Fruit fly (Drosophila melanogaster): ENCODE measurements around the gene AhcyL2.

AhcyL2 gene

DNA sequence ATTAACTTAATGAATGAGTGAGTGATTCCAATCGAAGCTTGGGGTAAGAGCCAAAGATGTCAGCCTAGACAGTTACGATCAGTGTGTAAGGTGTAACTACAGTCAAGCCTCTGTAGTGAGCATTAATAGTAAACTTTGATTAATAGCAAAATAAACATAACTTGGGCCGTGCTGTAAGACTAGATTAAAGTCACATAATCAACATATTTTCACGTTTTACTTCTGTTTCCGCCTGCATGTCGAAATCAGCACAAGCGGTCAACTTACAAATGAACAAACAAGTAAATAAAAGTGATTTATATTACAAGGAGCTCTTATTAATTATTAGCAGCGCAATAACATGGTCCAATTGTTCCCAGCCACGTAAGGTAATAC, 6.0 kb upstream of the AhcyL2 start (continued):
- no peak for TF ChIP-seq fu2 (GFP tag; optimal IDR thresholded peaks at IDR 0.05)
- no peak for TF ChIP-seq mld (GFP tag; IDR thresholded peaks at IDR 0.05; ENCODE audit: partially characterized antibody)
- TF ChIP-seq Dll (GFP tag; IDR thresholded peaks at IDR 0.05; ENCODE audit: partially characterized antibody) = no peak
- TF ChIP-seq CG1603 (tag; optimal IDR thresholded peaks at IDR 0.05) = peak; percentile 39
- no peak for TF ChIP-seq D19A (tag; optimal IDR thresholded peaks at IDR 0.05)
- peak; percentile 10 for TF ChIP-seq ATbp (GFP tag; optimal IDR thresholded peaks at IDR 0.05)
- no peak for TF ChIP-seq sens (GFP tag)
- no peak for TF ChIP-seq CG12236 (GFP tag; optimal IDR thresholded peaks at IDR 0.05)
- no peak for TF ChIP-seq Rx (GFP tag; IDR thresholded peaks at IDR 0.05)
- TF ChIP-seq dpn (GFP tag; optimal IDR thresholded peaks at IDR 0.05) = peak in 1 of 2 experiments; percentile 10
- no peak for TF ChIP-seq unc-4 (GFP tag; IDR thresholded peaks at IDR 0.05; ENCODE audit: partially characterized antibody)
- TF ChIP-seq CG8765 (GFP tag; IDR thresholded peaks at IDR 0.05) = no peak
- no peak for TF ChIP-seq CG10267 (tag; optimal IDR thresholded peaks at IDR 0.05)
- TF ChIP-seq Myb (GFP tag; optimal IDR thresholded peaks at IDR 0.05) = no peak
- TF ChIP-seq Pdp1 (GFP tag; optimal IDR thresholded peaks at IDR 0.05) = peak in 1 of 2 experiments; percentile 44
- no peak for TF ChIP-seq CG3847 (GFP tag; IDR thresholded peaks at IDR 0.05)
- peak; percentile 81 for TF ChIP-seq grau (tag; optimal IDR thresholded peaks at IDR 0.05)
- TF ChIP-seq CG15269 (tag; optimal IDR thresholded peaks at IDR 0.05) = peak; percentile 24
- no peak for TF ChIP-seq CG10979 (tag; optimal IDR thresholded peaks at IDR 0.05)
- TF ChIP-seq Atf6 (GFP tag; IDR thresholded peaks at IDR 0.05) = no peak
- TF ChIP-seq Kr (GFP tag; optimal IDR thresholded peaks at IDR 0.05) = no peak
- TF ChIP-seq CG9876 (GFP tag; optimal IDR thresholded peaks at IDR 0.05) = no peak
- peak; percentile 8 for TF ChIP-seq CG2678 (tag; optimal IDR thresholded peaks at IDR 0.05)
- peak in 1 of 2 experiments; percentile 20 for TF ChIP-seq Trl (optimal IDR thresholded peaks at IDR 0.05)
- TF ChIP-seq Trl (GFP tag; optimal IDR thresholded peaks at IDR 0.05) = no peak
- TF ChIP-seq dmrt99B (tag; optimal IDR thresholded peaks at IDR 0.05) = peak; percentile 7
- peak; percentile 8 for TF ChIP-seq CG4424 (GFP tag; optimal IDR thresholded peaks at IDR 0.05)
- TF ChIP-seq CG2120 (GFP tag; optimal IDR thresholded peaks at IDR 0.05) = peak; percentile 2
- TF ChIP-seq Chrac-16 (GFP tag; optimal IDR thresholded peaks at IDR 0.05) = no peak
- peak; percentile 11 for TF ChIP-seq Sox102F (GFP tag; optimal IDR thresholded peaks at IDR 0.05)
- peak in 1 of 2 experiments; percentile 39 for TF ChIP-seq Eip74EF (GFP tag; optimal IDR thresholded peaks at IDR 0.05)
- TF ChIP-seq Oli (tag; optimal IDR thresholded peaks at IDR 0.05) = peak; percentile 21
- TF ChIP-seq Vsx1 (GFP tag; optimal IDR thresholded peaks at IDR 0.05) = peak; percentile 23
- no peak for TF ChIP-seq CG16815 (GFP tag; optimal IDR thresholded peaks at IDR 0.05)
- no peak for TF ChIP-seq ranshi (GFP tag; IDR thresholded peaks at IDR 0.05)
- TF ChIP-seq CG6654 (GFP tag; optimal IDR thresholded peaks at IDR 0.05) = no peak
- TF ChIP-seq Sry-β (GFP tag; optimal IDR thresholded peaks at IDR 0.05) = no peak
- TF ChIP-seq CG43689 (GFP tag; IDR thresholded peaks at IDR 0.05) = no peak
- peak in 1 of 2 experiments; percentile 26 for TF ChIP-seq Hr51 (GFP tag; optimal IDR thresholded peaks at IDR 0.05)

DNA sequence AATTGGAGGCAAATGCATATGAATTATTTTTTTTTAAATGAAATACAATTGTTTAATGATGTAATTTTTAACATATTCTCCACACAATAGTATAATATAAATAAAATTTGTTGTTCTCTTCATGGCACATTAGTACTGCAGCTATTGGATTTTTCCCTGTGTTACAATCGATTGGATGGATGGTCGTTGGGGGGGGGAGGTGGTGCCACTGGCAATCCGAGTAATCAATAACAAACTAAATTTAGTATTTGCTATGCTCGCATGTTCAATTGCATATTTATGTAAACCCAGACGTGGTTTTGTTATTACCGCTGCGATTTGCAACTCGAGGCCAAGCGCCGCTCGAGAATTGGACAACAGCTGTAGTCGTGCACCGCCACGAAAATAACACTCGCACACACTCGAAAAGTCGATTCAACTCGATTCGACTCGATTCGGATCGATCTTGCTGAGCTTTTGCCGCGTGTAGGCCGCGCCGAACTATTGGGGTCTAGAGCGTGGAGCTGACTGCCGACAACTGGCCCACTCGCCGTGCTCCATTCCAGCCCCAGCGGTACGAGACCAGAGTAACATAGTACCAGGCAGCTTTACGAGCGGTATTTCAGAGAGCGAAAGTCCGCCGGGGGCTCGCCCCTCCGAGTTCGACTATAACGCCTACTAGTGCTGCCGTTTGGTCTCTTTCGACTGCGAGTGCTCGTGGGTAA, 5.4 kb upstream of the AhcyL2 start, which contains the start of gene CG18622:
TSS of gene CG18622 (minus strand) at position 513 of the 704 bp plus-strand sequence.
- TF ChIP-seq chm (GFP tag; IDR thresholded peaks at IDR 0.05) = peak; percentile 45; the same call in 1 of the 2 replicates
- TF ChIP-seq CG15514 (GFP tag; optimal IDR thresholded peaks at IDR 0.05) = peak; percentile 30
- no peak for TF ChIP-seq ac (GFP tag; optimal IDR thresholded peaks at IDR 0.05)
- TF ChIP-seq TFAM (GFP tag; optimal IDR thresholded peaks at IDR 0.05) = no peak
- TF ChIP-seq nom (GFP tag; optimal IDR thresholded peaks at IDR 0.05) = peak; percentile 15
- no peak for TF ChIP-seq CG3726 (GFP tag; IDR thresholded peaks at IDR 0.05)
- peak; percentile 8 for TF ChIP-seq CoRest (tag; optimal IDR thresholded peaks at IDR 0.05)
- no peak for TF ChIP-seq Sin3A (optimal IDR thresholded peaks at IDR 0.05)
- TF ChIP-seq sob (GFP tag; IDR thresholded peaks at IDR 0.05) = peak; percentile 37; the same call in 1 of the 2 replicates
- no peak for TF ChIP-seq pum (GFP tag; optimal IDR thresholded peaks at IDR 0.05)
- TF ChIP-seq Usf (GFP tag; optimal IDR thresholded peaks at IDR 0.05) = no peak
- TF ChIP-seq ftz-f1 (GFP tag; optimal IDR thresholded peaks at IDR 0.05) = peak; percentile 86
- TF ChIP-seq HmgZ (tag; optimal IDR thresholded peaks at IDR 0.05) = peak; percentile 30

Data from whole organism, embryonic.